Worm (Caenorhabditis elegans) whole organism, late embryonic: Measurements from ENCODE around the gene C30G12.1.

Experiments
- C08G9.2 ChIP-seq: sonication (generic microtip); optimal IDR thresholded peaks from 2 replicates; lab custom pipeline; 2016; ENCODE audit warnings: mild to moderate bottlenecking, missing genetic modification characterization, moderate library complexity, missing compliant biosample characterization
- ama-1 ChIP-seq: fragments of 150-350 bp; optimal IDR thresholded peaks from 2 replicates; lab custom pipeline; 2014
- ets-4 ChIP-seq: sonication (generic microtip); optimal IDR thresholded peaks from 2 replicates; lab custom pipeline; 2016; ENCODE audit warnings: missing genetic modification characterization, missing compliant biosample characterization
- nhr-11 ChIP-seq: fragments of 150-350 bp; optimal IDR thresholded peaks from 2 replicates; lab custom pipeline; 2014; ENCODE audit warnings: missing biosample characterization, missing genetic modification characterization
- tbx-7 ChIP-seq: sonication (generic microtip); optimal IDR thresholded peaks from 2 replicates; lab custom pipeline; 2016; ENCODE audit warnings: missing genotype, missing genetic modification characterization, missing compliant biosample characterization

DNA sequence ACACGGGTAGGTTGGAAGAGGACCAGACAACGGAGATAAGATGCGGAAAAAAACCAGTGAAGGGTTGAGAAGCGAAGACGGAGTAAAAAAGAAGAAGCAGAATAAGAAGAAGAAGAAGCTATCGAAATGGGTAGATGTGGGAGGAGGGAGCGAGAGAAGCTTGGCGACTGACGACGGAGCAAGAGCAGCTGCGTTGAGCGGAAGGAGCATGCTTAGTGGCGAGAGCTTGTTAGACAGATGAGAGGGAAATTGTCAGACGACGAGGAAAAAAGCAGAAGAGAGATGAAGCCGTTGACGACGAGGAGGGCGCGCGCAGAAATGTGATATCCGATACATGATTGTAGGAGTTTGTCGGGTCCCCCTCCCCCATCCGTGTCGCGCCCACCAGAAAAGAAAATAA, 27.9 kb downstream of the C30G12.1 start:
- TF ChIP-seq nhr-11 (tag; lab: Kevin White, UChicago) (no peak), C08G9.2 (tag; lab: Kevin White, UChicago) (no peak), tbx-7 (no peak), ets-4 (tag; lab: Kevin White, UChicago) (no peak), ama-1 (lab: Kevin White, UChicago) (no peak)
